Fruit fly (Drosophila melanogaster) whole organism, embryonic: Measurements from ENCODE around the gene CheB38c.

Experiments
- B-H1 ChIP-seq: fragments of 200-800 bp; sonication (Bioruptor generic); IDR thresholded peaks from 3 replicates; pipeline ENCODE4 v1.3.6; 2022; ENCODE audit warnings: missing biosample characterization, missing genetic modification characterization
- CG10209 ChIP-seq: fragments of 200-800 bp; sonication (Bioruptor generic); optimal IDR thresholded peaks from 3 replicates; lab custom pipeline; 2017; ENCODE audit warnings: missing biosample characterization, mild to moderate bottlenecking, missing genetic modification characterization, missing genetic modification reagents
- CG11695 ChIP-seq: fragments of 200-800 bp; sonication (Bioruptor generic); IDR thresholded peaks from 3 replicates; pipeline ENCODE4 v1.3.6; 2022; ENCODE audit warnings: missing biosample characterization, missing genetic modification characterization
- CG12071 ChIP-seq: fragments of 200-800 bp; sonication (Bioruptor generic); optimal IDR thresholded peaks from 3 replicates; lab custom pipeline; 2018; ENCODE audit warnings: missing biosample characterization, mild to moderate bottlenecking, missing genetic modification characterization
- CG12769 ChIP-seq: fragments of 200-800 bp; sonication (Bioruptor generic); optimal IDR thresholded peaks from 2 replicates; lab custom pipeline; 2019; ENCODE audit warnings: missing biosample characterization, mild to moderate bottlenecking, missing genetic modification characterization, moderate library complexity
- CG13624 ChIP-seq: fragments of 200-800 bp; sonication (Bioruptor generic); optimal IDR thresholded peaks from 2 replicates; lab custom pipeline; 2016; ENCODE audit warnings: missing biosample characterization, missing genetic modification characterization
- CG14014 ChIP-seq: fragments of 200-800 bp; sonication (Bioruptor generic); IDR thresholded peaks from 2 replicates; pipeline ENCODE4 v1.3.6; 2022; ENCODE audit warnings: missing biosample characterization, missing genetic modification characterization
- CG15601 ChIP-seq: fragments of 200-800 bp; sonication (Bioruptor generic); optimal IDR thresholded peaks from 3 replicates; lab custom pipeline; 2019; ENCODE audit warnings: missing biosample characterization, mild to moderate bottlenecking, missing genetic modification characterization, moderate library complexity
- CG1603 ChIP-seq: fragments of 200-800 bp; sonication (Bioruptor generic); optimal IDR thresholded peaks from 2 replicates; lab custom pipeline; 2019; ENCODE audit warnings: missing biosample characterization, mild to moderate bottlenecking, missing genetic modification characterization, moderate library complexity
- CG16863 ChIP-seq: fragments of 200-800 bp; sonication (Bioruptor generic); optimal IDR thresholded peaks from 3 replicates; lab custom pipeline; 2016; ENCODE audit warnings: missing biosample characterization, missing genetic modification characterization
- CG17385 ChIP-seq: fragments of 200-800 bp; sonication (Bioruptor generic); optimal IDR thresholded peaks from 3 replicates; lab custom pipeline; 2018; ENCODE audit warnings: missing biosample characterization, mild to moderate bottlenecking, missing genetic modification characterization
- CG2120 ChIP-seq: fragments of 200-800 bp; sonication (Bioruptor generic); optimal IDR thresholded peaks from 3 replicates; lab custom pipeline; 2016; ENCODE audit warnings: missing biosample characterization, missing genetic modification characterization
- CG31441 ChIP-seq: fragments of 200-800 bp; sonication (Bioruptor generic); IDR thresholded peaks from 2 replicates; pipeline ENCODE4 v1.3.6; 2022; ENCODE audit warnings: missing biosample characterization, missing genetic modification characterization
- CG34422 ChIP-seq: fragments of 200-800 bp; sonication (Bioruptor generic); IDR thresholded peaks from 3 replicates; pipeline ENCODE4 v1.3.6; 2022; ENCODE audit warnings: missing biosample characterization, missing genetic modification characterization
- CG7357 ChIP-seq: fragments of 200-800 bp; sonication (Bioruptor generic); IDR thresholded peaks from 3 replicates; pipeline ENCODE4 v1.3.6; 2022; ENCODE audit warnings: missing biosample characterization, missing genetic modification characterization
- CG7372 ChIP-seq: fragments of 200-800 bp; sonication (Bioruptor generic); IDR thresholded peaks from 2 replicates; pipeline ENCODE4 v1.3.6; 2022; ENCODE audit warnings: missing biosample characterization, missing genetic modification characterization
- CG8089 ChIP-seq: fragments of 200-800 bp; sonication (Bioruptor generic); optimal IDR thresholded peaks from 3 replicates; lab custom pipeline; 2016; ENCODE audit warnings: missing biosample characterization, missing genetic modification characterization
- CG8924 ChIP-seq: fragments of 200-800 bp; optimal IDR thresholded peaks from 3 replicates; lab custom pipeline; 2019; ENCODE audit warnings: missing biosample characterization, mild to moderate bottlenecking, missing genetic modification characterization, moderate library complexity
- Chrac-16 ChIP-seq: fragments of 200-800 bp; sonication (Bioruptor generic); optimal IDR thresholded peaks from 3 replicates; lab custom pipeline; 2016; ENCODE audit warnings: missing biosample characterization, missing genetic modification characterization
- E2f1 ChIP-seq: fragments of 200-800 bp; sonication (Bioruptor generic); IDR thresholded peaks from 2 replicates; pipeline ENCODE4 v1.3.6; 2022; ENCODE audit warnings: missing biosample characterization, missing genetic modification characterization
- H2.0 ChIP-seq: fragments of 200-800 bp; sonication (Bioruptor generic); IDR thresholded peaks from 2 replicates; pipeline ENCODE4 v1.3.6; 2022; ENCODE audit warnings: missing biosample characterization, missing genetic modification characterization
- HLH4C ChIP-seq: fragments of 200-800 bp; sonication (Bioruptor generic); IDR thresholded peaks from 3 replicates; pipeline ENCODE4 v1.3.6; 2022; ENCODE audit warnings: missing biosample characterization, missing genetic modification characterization; ENCODE audit not compliant: partially characterized antibody
- Hr78 ChIP-seq, 2 experiments: fragments of 200-800 bp in 1 of 2; fragments of >200 bp in 1 of 2; sonication (Bioruptor generic) in 1 of 2; optimal IDR thresholded peaks; 2 replicates each; lab custom pipeline; 2017 to 2019; ENCODE audit warnings: missing biosample characterization in 2 of 2, missing genetic modification characterization in 2 of 2, mild to moderate bottlenecking in 1 of 2, moderate library complexity in 1 of 2
- Hsf ChIP-seq: fragments of 200-800 bp; sonication (Bioruptor generic); optimal IDR thresholded peaks from 3 replicates; lab custom pipeline; 2016; ENCODE audit warnings: missing biosample characterization, missing genetic modification characterization
- NFAT ChIP-seq: fragments of 200-800 bp; sonication (Bioruptor generic); IDR thresholded peaks from 2 replicates; pipeline ENCODE4 v1.3.6; 2022; ENCODE audit warnings: missing biosample characterization, missing genetic modification characterization
- Rfx ChIP-seq: fragments of 200-800 bp; sonication (Bioruptor generic); IDR thresholded peaks from 2 replicates; pipeline ENCODE4 v1.3.6; 2022; ENCODE audit warnings: missing biosample characterization, missing genetic modification characterization
- Sox102F ChIP-seq: fragments of 200-800 bp; sonication (Bioruptor generic); optimal IDR thresholded peaks from 2 replicates; lab custom pipeline; 2018; ENCODE audit warnings: missing biosample characterization, mild to moderate bottlenecking, missing genetic modification characterization, moderate library complexity
- abd-A ChIP-seq: fragments of 200-800 bp; sonication (Bioruptor generic); optimal IDR thresholded peaks from 3 replicates; lab custom pipeline; 2019; ENCODE audit warnings: missing biosample characterization, mild to moderate bottlenecking, missing genetic modification characterization, moderate library complexity
- amos ChIP-seq: fragments of 200-800 bp; sonication (Bioruptor generic); IDR thresholded peaks from 2 replicates; pipeline ENCODE4 v1.3.6; 2022; ENCODE audit warnings: missing biosample characterization, missing genetic modification characterization; ENCODE audit not compliant: partially characterized antibody
- ase ChIP-seq: fragments of 200-800 bp; sonication (Bioruptor generic); IDR thresholded peaks from 3 replicates; pipeline ENCODE4 v1.3.6; 2022; ENCODE audit warnings: missing biosample characterization, missing genetic modification characterization
- az2 ChIP-seq: fragments of 200-800 bp; sonication (Bioruptor generic); optimal IDR thresholded peaks from 3 replicates; lab custom pipeline; 2016; ENCODE audit warnings: missing biosample characterization, missing genetic modification characterization
- dimm ChIP-seq: fragments of 200-800 bp; sonication (Bioruptor generic); IDR thresholded peaks from 2 replicates; pipeline ENCODE4 v1.3.6; 2022; ENCODE audit warnings: missing biosample characterization, missing genetic modification characterization
- dpn ChIP-seq, 2 experiments: fragments of 200-800 bp; sonication (Bioruptor generic); optimal IDR thresholded peaks; 3 replicates each; lab custom pipeline; 2016; ENCODE audit warnings: missing biosample characterization in 2 of 2, missing genetic modification characterization in 2 of 2
- ems ChIP-seq: fragments of 200-800 bp; sonication (Bioruptor generic); optimal IDR thresholded peaks from 3 replicates; lab custom pipeline; 2016; ENCODE audit warnings: missing biosample characterization, missing genetic modification characterization
- ind ChIP-seq: fragments of 200-800 bp; sonication (Bioruptor generic); optimal IDR thresholded peaks from 3 replicates; lab custom pipeline; 2016; ENCODE audit warnings: missing biosample characterization, missing genetic modification characterization
- jing ChIP-seq: fragments of 200-800 bp; sonication (Bioruptor generic); optimal IDR thresholded peaks from 2 replicates; lab custom pipeline; 2018; ENCODE audit warnings: missing biosample characterization, mild to moderate bottlenecking, missing genetic modification characterization
- lab ChIP-seq: fragments of 200-800 bp; sonication (Bioruptor generic); optimal IDR thresholded peaks from 3 replicates; lab custom pipeline; 2017; ENCODE audit warnings: missing biosample characterization, missing genetic modification characterization, mild to moderate bottlenecking, moderate library complexity, missing genetic modification reagents
- mam ChIP-seq: fragments of 200-800 bp; sonication (Bioruptor generic); optimal IDR thresholded peaks from 3 replicates; lab custom pipeline; 2016; ENCODE audit warnings: missing biosample characterization, missing genetic modification characterization
- pan ChIP-seq, 4 experiments: fragments of >200 bp in 3 of 4; fragments of 200-800 bp in 1 of 4; sonication (Bioruptor generic) in 1 of 4; optimal IDR thresholded peaks in 3 of 4; IDR thresholded peaks in 1 of 4; 2 replicates each; pipeline versions ENCODE4 v1.3.6 to Lab custom; 2017 to 2022; ENCODE audit warnings: missing biosample characterization in 2 of 4, missing genetic modification characterization in 2 of 4, mixed read lengths in 1 of 4
- phol ChIP-seq: fragments of 200-800 bp; sonication (Bioruptor generic); optimal IDR thresholded peaks from 3 replicates; lab custom pipeline; 2018; ENCODE audit warnings: missing biosample characterization, mild to moderate bottlenecking, missing genetic modification characterization, moderate library complexity
- pnt ChIP-seq: fragments of 200-800 bp; sonication (Bioruptor generic); optimal IDR thresholded peaks from 3 replicates; lab custom pipeline; 2016; ENCODE audit warnings: missing biosample characterization, missing genetic modification characterization
- row ChIP-seq: fragments of 200-800 bp; sonication (Bioruptor generic); IDR thresholded peaks from 3 replicates; pipeline ENCODE4 v1.3.6; 2022; ENCODE audit warnings: missing biosample characterization, missing genetic modification characterization
- sens ChIP-seq: fragments of 200-800 bp; sonication (Bioruptor generic); peaks from one replicate; lab custom pipeline; 2016; ENCODE audit warnings: missing biosample characterization, missing genetic modification characterization
- seq ChIP-seq: fragments of 200-800 bp; sonication (Bioruptor generic); IDR thresholded peaks from 2 replicates; pipeline ENCODE4 v1.3.6; 2022; ENCODE audit warnings: missing biosample characterization, missing genetic modification characterization
- sisA ChIP-seq: fragments of 200-800 bp; sonication (Bioruptor generic); IDR thresholded peaks from 2 replicates; pipeline ENCODE4 v1.3.6; 2022; ENCODE audit warnings: missing biosample characterization, missing genetic modification characterization
- sr ChIP-seq: fragments of 200-800 bp; sonication (Bioruptor generic); IDR thresholded peaks from 3 replicates; pipeline ENCODE4 v1.3.6; 2022; ENCODE audit warnings: missing biosample characterization, missing genetic modification characterization
- tin ChIP-seq: fragments of 200-800 bp; sonication (Bioruptor generic); optimal IDR thresholded peaks from 3 replicates; lab custom pipeline; 2016; ENCODE audit warnings: missing biosample characterization, missing genetic modification characterization
- tna ChIP-seq: fragments of 200-800 bp; sonication (Bioruptor generic); IDR thresholded peaks from 2 replicates; pipeline ENCODE4 v1.3.6; 2022; ENCODE audit warnings: missing biosample characterization, missing genetic modification characterization; ENCODE audit not compliant: partially characterized antibody

CheB38c gene

dm6 chr2L:20811039-20811652 is 9.5 kb downstream of the CheB38c start (continued):
- TF ChIP-seq mam, result no peak
- no peak for TF ChIP-seq NFAT (GFP tag; lab: Robert Waterston, UW)
- peak; percentile 48; the same call in 1 of the 2 replicates for TF ChIP-seq CG7372
- peak; percentile 45 for TF ChIP-seq az2 (GFP tag; lab: Kevin White, UChicago)
- TF ChIP-seq dpn (GFP tag; optimal IDR thresholded peaks at IDR 0.05; lab: Kevin White, UChicago), result peak in 1 of 2 experiments; percentile 18
- TF ChIP-seq seq, result peak; percentile 26; the same call in 1 of the 2 replicates
- peak; percentile 39; the same call in 1 of the 3 replicates for TF ChIP-seq CG7357 (GFP tag; lab: Robert Waterston, UW)
- peak; percentile 66 for TF ChIP-seq CG31441 (GFP tag; lab: Robert Waterston, UW)
- TF ChIP-seq CG14014 (GFP tag; lab: Robert Waterston, UW), result 0 out of 2 replicates have a peak, but pooled peaks have one; percentile 32
- peak; percentile 2 for TF ChIP-seq pnt
- no peak for TF ChIP-seq CG16863 (GFP tag; lab: Kevin White, UChicago)
- TF ChIP-seq Hsf, result peak; percentile 6
- TF ChIP-seq abd-A (tag; lab: Kevin White, UChicago), result no peak
- peak; percentile 2 for TF ChIP-seq CG13624
- no peak for TF ChIP-seq pan (optimal IDR thresholded peaks at IDR 0.05; lab: Kevin White, UChicago)
- TF ChIP-seq pan (GFP tag; optimal IDR thresholded peaks at IDR 0.05 in 1 of 2, IDR thresholded peaks at IDR 0.05 in 1 of 2), result peak in 1 of 2 experiments; percentile 61
- peak; percentile 56; the same call in 2 of the 3 replicates for TF ChIP-seq ase (GFP tag; lab: Robert Waterston, UW)
- peak; percentile 45 for TF ChIP-seq phol (tag; lab: Kevin White, UChicago)
- TF ChIP-seq E2f1 (GFP tag; lab: Robert Waterston, UW), result peak; percentile 55; the same call in 1 of the 2 replicates
- peak; percentile 4 for TF ChIP-seq CG2120 (GFP tag; lab: Kevin White, UChicago)
- TF ChIP-seq CG12071 (GFP tag; lab: Kevin White, UChicago), result peak; percentile 35
- TF ChIP-seq ems (GFP tag; lab: Kevin White, UChicago), result peak; percentile 8
- peak; percentile 62; the same call in 1 of the 3 replicates for TF ChIP-seq CG11695 (GFP tag; lab: Robert Waterston, UW)
- TF ChIP-seq sr (GFP tag; lab: Robert Waterston, UW), result no peak
- peak; percentile 31; the same call in 1 of the 2 replicates for TF ChIP-seq dimm
- TF ChIP-seq Rfx (GFP tag; lab: Robert Waterston, UW), result peak; percentile 51
- TF ChIP-seq HLH4C (GFP tag; lab: Robert Waterston, UW), result no peak
- TF ChIP-seq CG34422, result 0 out of 3 replicates have a peak, but pooled peaks have one; percentile 30
- no peak for TF ChIP-seq amos (GFP tag; lab: Robert Waterston, UW)
- TF ChIP-seq row (GFP tag; lab: Robert Waterston, UW), result peak; percentile 70
- TF ChIP-seq Hr78 (GFP tag; optimal IDR thresholded peaks at IDR 0.05; lab: Kevin White, UChicago), result peak in 1 of 2 experiments; percentile 50
- peak; percentile 55 for TF ChIP-seq CG17385 (GFP tag; lab: Kevin White, UChicago)
- TF ChIP-seq H2.0 (GFP tag; lab: Robert Waterston, UW), result peak; percentile 39; the same call in 1 of the 2 replicates
- TF ChIP-seq Sox102F (GFP tag; lab: Kevin White, UChicago), result peak; percentile 79
- peak; percentile 47 for TF ChIP-seq CG10209 (GFP tag; lab: Kevin White, UChicago)
- peak; percentile 21; the same call in 1 of the 3 replicates for TF ChIP-seq B-H1 (GFP tag; lab: Robert Waterston, UW)
- TF ChIP-seq CG8924 (tag; lab: Kevin White, UChicago), result peak; percentile 57
- TF ChIP-seq ind (GFP tag; lab: Kevin White, UChicago), result peak; percentile 21
- peak; percentile 16 for TF ChIP-seq tin
- peak; percentile 72 for TF ChIP-seq sens (GFP tag; lab: Kevin White, UChicago)
- peak; percentile 18 for TF ChIP-seq CG15601 (tag; lab: Kevin White, UChicago)
- peak; percentile 54 for TF ChIP-seq lab (GFP tag; lab: Kevin White, UChicago)
- TF ChIP-seq CG1603 (tag; lab: Kevin White, UChicago), result peak; percentile 32
- peak; percentile 15 for TF ChIP-seq Chrac-16 (GFP tag; lab: Kevin White, UChicago)
- no peak for TF ChIP-seq CG8089 (GFP tag; lab: Kevin White, UChicago)
- peak; percentile 50; the same call in 1 of the 2 replicates for TF ChIP-seq sisA (GFP tag; lab: Robert Waterston, UW)
- TF ChIP-seq tna (GFP tag; lab: Robert Waterston, UW), result no peak
- peak; percentile 19 for TF ChIP-seq CG12769 (tag; lab: Kevin White, UChicago)
- peak; percentile 10 for TF ChIP-seq jing (GFP tag; lab: Kevin White, UChicago)
